Fruit fly (Drosophila melanogaster): Measurements from ENCODE around the gene CG14915.

Gene CG14915

DNA sequence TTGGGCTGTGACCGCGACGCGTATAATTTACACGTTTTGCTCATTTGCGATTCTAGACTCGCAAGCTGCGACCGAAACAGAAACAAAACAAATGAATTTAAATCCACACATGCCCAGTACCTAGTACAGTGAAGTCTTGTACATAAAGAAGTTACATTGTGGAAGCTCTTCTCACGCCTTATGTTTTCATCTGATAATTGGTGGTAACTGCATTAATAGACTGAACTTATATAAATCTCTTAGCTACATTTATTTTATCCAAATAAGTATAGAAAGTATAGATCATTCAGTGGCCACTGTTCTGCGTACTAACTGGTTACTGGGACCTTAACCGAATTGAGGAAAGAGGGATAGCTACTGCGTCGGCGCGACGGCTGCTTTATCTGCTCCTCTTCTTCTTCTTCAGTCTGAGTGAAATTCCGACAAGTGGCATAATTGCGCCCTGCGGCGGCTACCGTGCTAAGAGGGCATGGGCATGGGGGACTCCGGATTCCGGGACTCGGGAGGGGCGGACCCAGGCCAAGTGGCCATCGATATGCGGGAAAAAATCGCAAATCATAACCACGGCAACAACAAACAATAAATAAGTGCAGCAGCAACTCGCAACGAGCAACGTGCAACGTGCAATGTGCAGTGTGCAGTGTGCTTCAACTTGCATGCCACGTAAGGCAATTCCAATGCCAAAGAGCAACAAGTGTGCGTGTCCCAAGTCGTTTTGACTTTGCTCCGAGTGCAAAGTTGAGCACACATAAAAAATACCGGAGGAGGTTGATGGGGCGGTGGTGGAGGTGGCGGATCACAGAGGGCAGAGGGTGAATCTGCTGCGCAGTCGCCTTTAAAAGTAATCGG lies 19.0 kb upstream of the CG14915 start:
- TF ChIP-seq fru (GFP tag; optimal IDR thresholded peaks at IDR 0.05) (peak; percentile 74), Dfd (GFP tag; optimal IDR thresholded peaks at IDR 0.05) (no peak), HLH106 (tag; optimal IDR thresholded peaks at IDR 0.05) (peak; percentile 18), CG9705 (GFP tag; optimal IDR thresholded peaks at IDR 0.05) (no peak), GATAd (GFP tag; optimal IDR thresholded peaks at IDR 0.05) (no peak), rgr (GFP tag; optimal IDR thresholded peaks at IDR 0.05) (peak; percentile 21), Hr83 (GFP tag; optimal IDR thresholded peaks at IDR 0.05; ENCODE audit: poor library complexity, severe bottlenecking) (no peak), Hnf4 (GFP tag; optimal IDR thresholded peaks at IDR 0.05) (no peak), OdsH (GFP tag; optimal IDR thresholded peaks at IDR 0.05) (no peak), Sp1 (GFP tag; optimal IDR thresholded peaks at IDR 0.05) (no peak), ey (GFP tag; optimal IDR thresholded peaks at IDR 0.05) (peak; percentile 43), Mio (GFP tag; optimal IDR thresholded peaks at IDR 0.05) (no peak), brk (GFP tag; optimal IDR thresholded peaks at IDR 0.05) (no peak), h (GFP tag; optimal IDR thresholded peaks at IDR 0.05) (peak; percentile 44), sv (GFP tag; optimal IDR thresholded peaks at IDR 0.05) (no peak), Dif (GFP tag; optimal IDR thresholded peaks at IDR 0.05; ENCODE audit: partially characterized antibody) (no peak), dsf (GFP tag; optimal IDR thresholded peaks at IDR 0.05; ENCODE audit: borderline replicate concordance) (no peak), br (GFP tag; optimal IDR thresholded peaks at IDR 0.05) (no peak), dl (GFP tag; optimal IDR thresholded peaks at IDR 0.05; ENCODE audit: insufficient read depth in 1 of 2, partially characterized antibody in 2 of 2) (no peak), Rel (GFP tag; optimal IDR thresholded peaks at IDR 0.05) (no peak), Rel (tag; optimal IDR thresholded peaks at IDR 0.05) (no peak), Jra (GFP tag; optimal IDR thresholded peaks at IDR 0.05) (no peak), lola (GFP tag; optimal IDR thresholded peaks at IDR 0.05) (no peak), Myc (optimal IDR thresholded peaks at IDR 0.05) (no peak), dmrt93B (GFP tag; optimal IDR thresholded peaks at IDR 0.05) (no peak), N (GFP tag; optimal IDR thresholded peaks at IDR 0.05) (no peak), woc (GFP tag; optimal IDR thresholded peaks at IDR 0.05) (peak; percentile 25), pan (optimal IDR thresholded peaks at IDR 0.05) (no peak), usp (GFP tag; optimal IDR thresholded peaks at IDR 0.05) (no peak), Abd-B (GFP tag; optimal IDR thresholded peaks at IDR 0.05) (no peak), foxo (GFP tag; optimal IDR thresholded peaks at IDR 0.05) (peak in 1 of 2 experiments; percentile 18), sage (GFP tag; optimal IDR thresholded peaks at IDR 0.05) (no peak), CG32264 (GFP tag; optimal IDR thresholded peaks at IDR 0.05) (no peak), tai (GFP tag; optimal IDR thresholded peaks at IDR 0.05) (no peak)

dm6 chr2L:11052493-11052788 lies 18.4 kb upstream of the CG14915 start:
- TF ChIP-seq fru (GFP tag; optimal IDR thresholded peaks at IDR 0.05) = peak; percentile 84
- TF ChIP-seq foxo (GFP tag; optimal IDR thresholded peaks at IDR 0.05) = peak in 1 of 2 experiments; percentile 24
- TF ChIP-seq rgr (GFP tag; optimal IDR thresholded peaks at IDR 0.05) = peak; percentile 36
- TF ChIP-seq CrebA (GFP tag; optimal IDR thresholded peaks at IDR 0.05; ENCODE audit: borderline replicate concordance) = no peak
- peak; percentile 61 for TF ChIP-seq Sp1 (GFP tag; optimal IDR thresholded peaks at IDR 0.05)
- no peak for TF ChIP-seq GATAd (GFP tag; optimal IDR thresholded peaks at IDR 0.05)
- peak; percentile 6 for TF ChIP-seq Hnf4 (GFP tag; optimal IDR thresholded peaks at IDR 0.05)
- TF ChIP-seq HLH106 (tag; optimal IDR thresholded peaks at IDR 0.05) = peak; percentile 74
- TF ChIP-seq sage (GFP tag; optimal IDR thresholded peaks at IDR 0.05) = peak; percentile 36
- peak; percentile 30 for TF ChIP-seq dmrt93B (GFP tag; optimal IDR thresholded peaks at IDR 0.05)
- no peak for TF ChIP-seq N (GFP tag; optimal IDR thresholded peaks at IDR 0.05)

dm6 chr2L:11053018-11053807 lies 17.6 kb upstream of the CG14915 start:
- peak; percentile 93 for TF ChIP-seq fru (GFP tag; optimal IDR thresholded peaks at IDR 0.05)
- TF ChIP-seq Myc (optimal IDR thresholded peaks at IDR 0.05) = no peak
- no peak for TF ChIP-seq pan (optimal IDR thresholded peaks at IDR 0.05)
- TF ChIP-seq Dfd (GFP tag; optimal IDR thresholded peaks at IDR 0.05) = no peak
- TF ChIP-seq ey (GFP tag; optimal IDR thresholded peaks at IDR 0.05) = peak; percentile 94
- TF ChIP-seq tai (GFP tag; optimal IDR thresholded peaks at IDR 0.05) = peak; percentile 84
- no peak for TF ChIP-seq Hr78 (GFP tag; optimal IDR thresholded peaks at IDR 0.05)
- peak; percentile 40 for TF ChIP-seq dsf (GFP tag; optimal IDR thresholded peaks at IDR 0.05; ENCODE audit: borderline replicate concordance)
- peak; percentile 84 for TF ChIP-seq Sp1 (GFP tag; optimal IDR thresholded peaks at IDR 0.05)
- no peak for TF ChIP-seq GATAd (GFP tag; optimal IDR thresholded peaks at IDR 0.05)
- peak; percentile 92 for TF ChIP-seq brk (GFP tag; optimal IDR thresholded peaks at IDR 0.05)
- peak; percentile 92 for TF ChIP-seq br (GFP tag; optimal IDR thresholded peaks at IDR 0.05)
- TF ChIP-seq sage (GFP tag; optimal IDR thresholded peaks at IDR 0.05) = peak; percentile 80
- TF ChIP-seq Dif (GFP tag; optimal IDR thresholded peaks at IDR 0.05; ENCODE audit: partially characterized antibody) = no peak
- TF ChIP-seq Abd-B (GFP tag; optimal IDR thresholded peaks at IDR 0.05) = no peak
- peak; percentile 87 for TF ChIP-seq Rel (GFP tag; optimal IDR thresholded peaks at IDR 0.05)
- peak; percentile 70 for TF ChIP-seq Rel (tag; optimal IDR thresholded peaks at IDR 0.05)
- peak; percentile 66 for TF ChIP-seq jim (GFP tag; optimal IDR thresholded peaks at IDR 0.05)
- TF ChIP-seq Hnf4 (GFP tag; optimal IDR thresholded peaks at IDR 0.05) = peak; percentile 76
- peak; percentile 98 for TF ChIP-seq woc (GFP tag; optimal IDR thresholded peaks at IDR 0.05)
- peak; percentile 42 for TF ChIP-seq Mio (GFP tag; optimal IDR thresholded peaks at IDR 0.05)
- peak in 1 of 2 experiments; percentile 25 for TF ChIP-seq dl (GFP tag; optimal IDR thresholded peaks at IDR 0.05; ENCODE audit: insufficient read depth in 1 of 2, partially characterized antibody in 2 of 2)
- TF ChIP-seq dmrt93B (GFP tag; optimal IDR thresholded peaks at IDR 0.05) = peak; percentile 85
- TF ChIP-seq OdsH (GFP tag; optimal IDR thresholded peaks at IDR 0.05) = peak; percentile 94
- TF ChIP-seq CrebA (GFP tag; optimal IDR thresholded peaks at IDR 0.05; ENCODE audit: borderline replicate concordance) = peak; percentile 91
- TF ChIP-seq lola (GFP tag; optimal IDR thresholded peaks at IDR 0.05) = no peak
- peak; percentile 89 for TF ChIP-seq CG9705 (GFP tag; optimal IDR thresholded peaks at IDR 0.05)
- TF ChIP-seq foxo (GFP tag; optimal IDR thresholded peaks at IDR 0.05) = peak; percentile 46 to 95
- TF ChIP-seq N (GFP tag; optimal IDR thresholded peaks at IDR 0.05) = no peak
- no peak for TF ChIP-seq sv (GFP tag; optimal IDR thresholded peaks at IDR 0.05)
- peak; percentile 27 for TF ChIP-seq Hr83 (GFP tag; optimal IDR thresholded peaks at IDR 0.05; ENCODE audit: poor library complexity, severe bottlenecking)
